Worm (Caenorhabditis elegans) whole organism, midembryonic: ENCODE measurements around the gene sdz-5.

ENCODE experiments used
- T22C8.4 ChIP-seq: fragments of 200-800 bp; sonication (Bioruptor generic); IDR thresholded peaks from 2 replicates; pipeline ENCODE4 v1.3.6; 2022; ENCODE audit warnings: missing genetic modification characterization, missing compliant biosample characterization
- cog-1 ChIP-seq: sonication (generic microtip); optimal IDR thresholded peaks from 2 replicates; lab custom pipeline; 2016; ENCODE audit warnings: missing genetic modification characterization, missing compliant biosample characterization
- flt-1 ChIP-seq: fragments of 200-800 bp; sonication (Bioruptor generic); IDR thresholded peaks from 2 replicates; pipeline ENCODE4 v1.3.6; 2022; ENCODE audit warnings: missing genetic modification characterization, missing compliant biosample characterization
- klf-2 ChIP-seq: fragments of 200-800 bp; sonication (Bioruptor generic); conservative IDR thresholded peaks from 2 replicates; pipeline ENCODE4 v1.3.6; 2022; ENCODE audit warnings: missing genetic modification reagents, missing genetic modification characterization, missing compliant biosample characterization
- med-1 ChIP-seq: sonication (generic microtip); optimal IDR thresholded peaks from 2 replicates; lab custom pipeline; 2017; ENCODE audit warnings: missing genetic modification characterization, mild to moderate bottlenecking, missing compliant biosample characterization, antibody characterized with exemption, missing genetic modification reagents; ENCODE audit not compliant: insufficient read depth
- ref-1 ChIP-seq: fragments of 200-800 bp; sonication (Bioruptor generic); conservative IDR thresholded peaks from 2 replicates; pipeline ENCODE4 v1.3.6; 2022; ENCODE audit warnings: missing genetic modification reagents, missing genetic modification characterization, missing compliant biosample characterization
- ztf-23 ChIP-seq: fragments of 200-800 bp; sonication (Bioruptor generic); IDR thresholded peaks from 2 replicates; pipeline ENCODE4 v1.3.6; 2022; ENCODE audit warnings: missing genetic modification reagents, missing genetic modification characterization, missing compliant biosample characterization

DNA sequence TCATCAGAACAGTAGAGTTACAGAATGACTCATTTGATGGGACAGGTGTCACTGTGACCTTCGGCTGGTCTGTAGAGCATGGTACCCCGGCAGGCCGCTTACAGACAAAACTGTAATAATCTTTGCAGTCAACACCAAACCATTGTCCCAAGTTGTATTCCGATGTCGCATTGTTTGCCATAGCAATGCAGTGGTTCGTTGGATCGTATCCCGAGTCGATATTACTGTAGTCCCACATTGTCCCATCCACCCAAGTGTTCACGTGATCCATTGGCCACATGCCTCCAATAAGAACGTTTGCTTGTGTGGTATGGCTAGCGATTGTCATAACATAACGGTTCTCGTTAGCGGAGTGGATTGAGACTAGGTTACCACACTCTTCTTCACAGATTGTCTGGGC, 12.4 kb downstream of the sdz-5 start:
- TF ChIP-seq T22C8.4 (GFP tag; lab: Robert Waterston, UW), result no peak
- no peak for TF ChIP-seq flt-1
- no peak for TF ChIP-seq klf-2 (GFP tag; lab: Robert Waterston, UW)
- no peak for TF ChIP-seq med-1
- TF ChIP-seq cog-1 (tag; lab: Kevin White, UChicago), result no peak
- no peak for TF ChIP-seq ztf-23 (GFP tag; lab: Robert Waterston, UW)
- no peak for TF ChIP-seq ref-1
